Fruit fly (Drosophila melanogaster) whole organism, pupa: Measurements from ENCODE around the gene sa.

Experiments
- CG10348 ChIP-seq: fragments of 200-800 bp; sonication (Bioruptor generic); IDR thresholded peaks from 2 replicates; pipeline ENCODE4 v1.3.6; 2022; ENCODE audit warnings: missing biosample characterization, missing genetic modification characterization
- CG12605 ChIP-seq: fragments of 200-800 bp; sonication (Bioruptor generic); IDR thresholded peaks from 2 replicates; pipeline ENCODE4 v1.3.6; 2022; ENCODE audit warnings: missing biosample characterization, missing genetic modification characterization
- CG13204 ChIP-seq: fragments of 200-800 bp; sonication (Bioruptor generic); optimal IDR thresholded peaks from 2 replicates; lab custom pipeline; 2018; ENCODE audit warnings: missing biosample characterization, mild to moderate bottlenecking, missing genetic modification characterization, moderate library complexity
- CG14655 ChIP-seq: fragments of 200-800 bp; sonication (Bioruptor generic); optimal IDR thresholded peaks from 3 replicates; lab custom pipeline; 2017; ENCODE audit warnings: mild to moderate bottlenecking, missing biosample characterization, missing genetic modification reagents, missing genetic modification characterization
- CG4496 ChIP-seq: fragments of 200-800 bp; sonication (Bioruptor generic); IDR thresholded peaks from 3 replicates; pipeline ENCODE4 v1.3.6; 2022; ENCODE audit warnings: missing biosample characterization, missing genetic modification characterization
- CG9948 ChIP-seq: fragments of 200-800 bp; sonication (Bioruptor generic); optimal IDR thresholded peaks from 2 replicates; lab custom pipeline; 2018; ENCODE audit warnings: missing biosample characterization, mild to moderate bottlenecking, missing genetic modification characterization, moderate library complexity
- EcR ChIP-seq: fragments of 200-800 bp; sonication (Bioruptor generic); optimal IDR thresholded peaks from 3 replicates; lab custom pipeline; 2019; ENCODE audit warnings: missing biosample characterization, missing genetic modification characterization, mild to moderate bottlenecking, moderate library complexity, missing genetic modification reagents
- Pif1B ChIP-seq: fragments of 200-800 bp; sonication (Bioruptor generic); optimal IDR thresholded peaks from 3 replicates; lab custom pipeline; 2016; ENCODE audit warnings: missing biosample characterization, missing genetic modification characterization
- Snoo ChIP-seq: fragments of 200-800 bp; sonication (Bioruptor generic); optimal IDR thresholded peaks from 3 replicates; lab custom pipeline; 2017; ENCODE audit warnings: missing biosample characterization, mild to moderate bottlenecking, missing genetic modification characterization, inconsistent platforms
- rn ChIP-seq: fragments of 200-800 bp; sonication (Bioruptor generic); IDR thresholded peaks from 2 replicates; pipeline ENCODE4 v1.3.6; 2022; ENCODE audit warnings: missing biosample characterization, missing genetic modification characterization

DNA sequence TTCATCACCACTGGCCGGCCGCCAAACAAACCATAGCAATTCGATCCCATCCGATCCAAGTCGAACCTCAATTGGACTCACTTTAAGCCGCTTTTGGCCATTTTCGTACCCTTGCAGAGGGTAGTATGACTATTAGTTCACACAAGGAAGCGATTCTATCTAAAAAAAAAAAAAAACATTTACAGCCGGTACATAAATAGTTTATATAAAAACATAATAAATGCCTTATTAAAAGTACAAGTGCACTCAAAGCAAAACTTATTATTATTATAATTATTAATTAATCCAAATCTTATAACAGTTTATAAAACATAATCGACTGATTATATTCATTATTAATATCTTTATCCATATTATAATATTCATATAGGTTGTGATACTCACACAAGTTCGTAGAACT lies 50.1 kb downstream of the sa start, which contains the start of gene CG12971:
- TF ChIP-seq CG13204 (GFP tag; lab: Kevin White, UChicago): no peak
- TF ChIP-seq Pif1B (GFP tag; lab: Kevin White, UChicago): no peak
- TF ChIP-seq CG4496 (GFP tag; lab: Robert Waterston, UW): no peak
- TF ChIP-seq CG9948: no peak
- no peak for TF ChIP-seq CG14655 (GFP tag; lab: Kevin White, UChicago)
- TF ChIP-seq rn (GFP tag; lab: Robert Waterston, UW): no peak
- TF ChIP-seq EcR (GFP tag; lab: Kevin White, UChicago): no peak
- TF ChIP-seq Snoo (tag; lab: Kevin White, UChicago): no peak
- no peak for TF ChIP-seq CG12605
- TF ChIP-seq CG10348 (GFP tag; lab: Robert Waterston, UW): no peak
